Fruit fly (Drosophila melanogaster) whole organism, embryonic: ENCODE measurements around the gene Cdk5alpha.

ENCODE experiments used
- Abd-B ChIP-seq: fragments of 200-800 bp; sonication (Bioruptor generic); optimal IDR thresholded peaks from 2 replicates; lab custom pipeline; 2018; ENCODE audit warnings: missing biosample characterization, mild to moderate bottlenecking, missing genetic modification characterization, moderate library complexity
- Antp ChIP-seq: fragments of 200-800 bp; sonication (Bioruptor generic); optimal IDR thresholded peaks from 3 replicates; lab custom pipeline; 2016; ENCODE audit warnings: missing biosample characterization, missing genetic modification characterization
- CG10267 ChIP-seq: fragments of 200-800 bp; sonication (Bioruptor generic); optimal IDR thresholded peaks from 2 replicates; lab custom pipeline; 2018; ENCODE audit warnings: missing biosample characterization, mild to moderate bottlenecking, missing genetic modification characterization, moderate library complexity
- CG10274 ChIP-seq: fragments of 200-800 bp; sonication (Bioruptor generic); optimal IDR thresholded peaks from 3 replicates; lab custom pipeline; 2017; ENCODE audit warnings: missing biosample characterization, mild to moderate bottlenecking, missing genetic modification characterization
- CG10462 ChIP-seq: fragments of 200-800 bp; sonication (Bioruptor generic); optimal IDR thresholded peaks from 2 replicates; lab custom pipeline; 2016; ENCODE audit warnings: missing biosample characterization, missing genetic modification characterization
- CG11723 ChIP-seq: fragments of 200-800 bp; sonication (Bioruptor generic); optimal IDR thresholded peaks from 2 replicates; lab custom pipeline; 2017; ENCODE audit warnings: missing biosample characterization, mild to moderate bottlenecking, missing genetic modification characterization
- CG12071 ChIP-seq: fragments of 200-800 bp; sonication (Bioruptor generic); optimal IDR thresholded peaks from 3 replicates; lab custom pipeline; 2018; ENCODE audit warnings: missing biosample characterization, mild to moderate bottlenecking, missing genetic modification characterization
- CG12299 ChIP-seq: fragments of 200-800 bp; sonication (Bioruptor generic); optimal IDR thresholded peaks from 2 replicates; lab custom pipeline; 2018; ENCODE audit warnings: missing biosample characterization, mild to moderate bottlenecking, missing genetic modification characterization
- CG13296 ChIP-seq: fragments of 200-800 bp; sonication (Bioruptor generic); optimal IDR thresholded peaks from 3 replicates; lab custom pipeline; 2018; ENCODE audit warnings: missing biosample characterization, mild to moderate bottlenecking, missing genetic modification characterization
- CG13775 ChIP-seq: fragments of 200-800 bp; sonication (Bioruptor generic); optimal IDR thresholded peaks from 3 replicates; lab custom pipeline; 2017; ENCODE audit warnings: missing biosample characterization, mild to moderate bottlenecking, missing genetic modification characterization
- CG15011 ChIP-seq: fragments of 200-800 bp; sonication (Bioruptor generic); optimal IDR thresholded peaks from 3 replicates; lab custom pipeline; 2018; ENCODE audit warnings: missing biosample characterization, mild to moderate bottlenecking, missing genetic modification characterization
- CG15073 ChIP-seq: fragments of 200-800 bp; sonication (Bioruptor generic); optimal IDR thresholded peaks from 2 replicates; lab custom pipeline; 2016; ENCODE audit warnings: missing biosample characterization, missing genetic modification characterization
- CG15696 ChIP-seq: fragments of 200-800 bp; sonication (Bioruptor generic); optimal IDR thresholded peaks from 2 replicates; lab custom pipeline; 2019; ENCODE audit warnings: missing biosample characterization, mild to moderate bottlenecking, missing genetic modification characterization, moderate library complexity
- CG17186 ChIP-seq: fragments of 200-800 bp; sonication (Bioruptor generic); optimal IDR thresholded peaks from 3 replicates; lab custom pipeline; 2017; ENCODE audit warnings: missing biosample characterization, missing genetic modification reagents, missing genetic modification characterization
- CG17385 ChIP-seq: fragments of 200-800 bp; sonication (Bioruptor generic); optimal IDR thresholded peaks from 3 replicates; lab custom pipeline; 2018; ENCODE audit warnings: missing biosample characterization, mild to moderate bottlenecking, missing genetic modification characterization
- CG17829 ChIP-seq: fragments of 200-800 bp; optimal IDR thresholded peaks from 2 replicates; lab custom pipeline; 2019; ENCODE audit warnings: missing biosample characterization, mild to moderate bottlenecking, missing genetic modification characterization, moderate library complexity
- CG18764 ChIP-seq: fragments of 200-800 bp; sonication (Bioruptor generic); optimal IDR thresholded peaks from 3 replicates; lab custom pipeline; 2016; ENCODE audit warnings: missing biosample characterization, missing genetic modification characterization
- CG2129 ChIP-seq: fragments of 200-800 bp; sonication (Bioruptor generic); IDR thresholded peaks from 2 replicates; pipeline ENCODE4 v1.3.6; 2022; ENCODE audit warnings: missing biosample characterization, missing genetic modification characterization; ENCODE audit not compliant: partially characterized antibody
- CG2875 ChIP-seq: fragments of 200-800 bp; sonication (Bioruptor generic); optimal IDR thresholded peaks from 2 replicates; lab custom pipeline; 2017; ENCODE audit warnings: missing biosample characterization, mild to moderate bottlenecking, missing genetic modification characterization, missing genetic modification reagents
- CG30020 ChIP-seq: fragments of 200-800 bp; optimal IDR thresholded peaks from 2 replicates; lab custom pipeline; 2019; ENCODE audit warnings: missing biosample characterization, mild to moderate bottlenecking, missing genetic modification characterization, moderate library complexity
- CG4707 ChIP-seq: fragments of 200-800 bp; sonication (Bioruptor generic); optimal IDR thresholded peaks from 2 replicates; lab custom pipeline; 2018; ENCODE audit warnings: missing biosample characterization, mild to moderate bottlenecking, missing genetic modification characterization, moderate library complexity
- CG6175 ChIP-seq: fragments of 200-800 bp; sonication (Bioruptor generic); IDR thresholded peaks from 3 replicates; pipeline ENCODE4 v1.3.6; 2022; ENCODE audit warnings: missing biosample characterization, missing genetic modification characterization
- CG7928 ChIP-seq: fragments of 200-800 bp; sonication (Bioruptor generic); optimal IDR thresholded peaks from 2 replicates; lab custom pipeline; 2017; ENCODE audit warnings: missing biosample characterization, mild to moderate bottlenecking, missing genetic modification characterization
- CG8089 ChIP-seq: fragments of 200-800 bp; sonication (Bioruptor generic); optimal IDR thresholded peaks from 3 replicates; lab custom pipeline; 2016; ENCODE audit warnings: missing biosample characterization, missing genetic modification characterization
- CG8478 ChIP-seq: fragments of >200 bp; optimal IDR thresholded peaks from 2 replicates; lab custom pipeline; 2018
- CG9876 ChIP-seq: fragments of 200-800 bp; sonication (Bioruptor generic); optimal IDR thresholded peaks from 2 replicates; lab custom pipeline; 2016; ENCODE audit warnings: missing biosample characterization, missing genetic modification characterization
- CkIIα-i1 ChIP-seq: fragments of 200-800 bp; sonication (Bioruptor generic); IDR thresholded peaks from 2 replicates; pipeline ENCODE4 v1.3.6; 2022; ENCODE audit warnings: missing biosample characterization, missing genetic modification characterization
- D19A ChIP-seq: fragments of 200-800 bp; optimal IDR thresholded peaks from 3 replicates; lab custom pipeline; 2019; ENCODE audit warnings: missing biosample characterization, mild to moderate bottlenecking, missing genetic modification characterization, moderate library complexity
- Dip3 ChIP-seq: fragments of 200-800 bp; sonication (Bioruptor generic); optimal IDR thresholded peaks from 3 replicates; lab custom pipeline; 2016; ENCODE audit warnings: missing biosample characterization, missing genetic modification characterization
- Drgx ChIP-seq: fragments of 200-800 bp; sonication (Bioruptor generic); IDR thresholded peaks from 2 replicates; pipeline ENCODE4 v1.3.6; 2022; ENCODE audit warnings: missing biosample characterization, missing genetic modification characterization
- HHEX ChIP-seq: fragments of 200-800 bp; sonication (Bioruptor generic); optimal IDR thresholded peaks from 3 replicates; lab custom pipeline; 2017; ENCODE audit warnings: missing biosample characterization, mild to moderate bottlenecking, missing genetic modification characterization, missing genetic modification reagents
- Hsf ChIP-seq: fragments of 200-800 bp; sonication (Bioruptor generic); optimal IDR thresholded peaks from 3 replicates; lab custom pipeline; 2016; ENCODE audit warnings: missing biosample characterization, missing genetic modification characterization
- Mad ChIP-seq: fragments of 200-800 bp; sonication (Bioruptor generic); optimal IDR thresholded peaks from 2 replicates; lab custom pipeline; 2016; ENCODE audit warnings: missing biosample characterization, missing genetic modification characterization
- Mes4 ChIP-seq: fragments of 200-800 bp; sonication (Bioruptor generic); optimal IDR thresholded peaks from 2 replicates; lab custom pipeline; 2016; ENCODE audit warnings: missing biosample characterization, missing genetic modification characterization
- NC2α ChIP-seq: fragments of 200-800 bp; sonication (Bioruptor generic); optimal IDR thresholded peaks from 2 replicates; lab custom pipeline; 2016; ENCODE audit warnings: missing biosample characterization, missing genetic modification characterization
- Neu2 ChIP-seq: fragments of 200-800 bp; sonication (Bioruptor generic); optimal IDR thresholded peaks from 3 replicates; lab custom pipeline; 2016; ENCODE audit warnings: missing biosample characterization, missing genetic modification characterization, borderline replicate concordance
- PHDP ChIP-seq: fragments of 200-800 bp; sonication (Bioruptor generic); optimal IDR thresholded peaks from 3 replicates; lab custom pipeline; 2018; ENCODE audit warnings: missing biosample characterization, mild to moderate bottlenecking, missing genetic modification characterization, moderate library complexity
- Side ChIP-seq: fragments of 200-800 bp; sonication (Bioruptor generic); optimal IDR thresholded peaks from 2 replicates; lab custom pipeline; 2016; ENCODE audit warnings: missing biosample characterization, missing genetic modification characterization
- Sry-β ChIP-seq: fragments of 200-800 bp; sonication (Bioruptor generic); optimal IDR thresholded peaks from 2 replicates; lab custom pipeline; 2018; ENCODE audit warnings: missing biosample characterization, mild to moderate bottlenecking, missing genetic modification characterization, moderate library complexity
- bsh ChIP-seq, 2 experiments: fragments of 200-800 bp; sonication (Bioruptor generic); optimal IDR thresholded peaks; 2 replicates each; lab custom pipeline; 2017 to 2018; ENCODE audit warnings: mild to moderate bottlenecking in 2 of 2, missing biosample characterization in 2 of 2, missing genetic modification characterization in 2 of 2, moderate library complexity in 1 of 2
- cg ChIP-seq: fragments of 200-800 bp; sonication (Bioruptor generic); optimal IDR thresholded peaks from 3 replicates; lab custom pipeline; 2019; ENCODE audit warnings: missing biosample characterization, mild to moderate bottlenecking, missing genetic modification characterization, moderate library complexity
- chn ChIP-seq: fragments of 200-800 bp; sonication (Bioruptor generic); optimal IDR thresholded peaks from 2 replicates; lab custom pipeline; 2016; ENCODE audit warnings: missing biosample characterization, missing genetic modification characterization
- fd3F ChIP-seq: fragments of 200-800 bp; sonication (Bioruptor generic); optimal IDR thresholded peaks from 2 replicates; lab custom pipeline; 2018; ENCODE audit warnings: missing biosample characterization, mild to moderate bottlenecking, missing genetic modification characterization, moderate library complexity
- h ChIP-seq: fragments of >200 bp; optimal IDR thresholded peaks from 2 replicates; lab custom pipeline; 2017
- jigr1 ChIP-seq: fragments of 200-800 bp; sonication (Bioruptor generic); IDR thresholded peaks from 3 replicates; pipeline ENCODE4 v1.3.6; 2022; ENCODE audit warnings: missing biosample characterization, missing genetic modification characterization
- jing ChIP-seq: fragments of 200-800 bp; sonication (Bioruptor generic); optimal IDR thresholded peaks from 2 replicates; lab custom pipeline; 2018; ENCODE audit warnings: missing biosample characterization, mild to moderate bottlenecking, missing genetic modification characterization
- jumu ChIP-seq: fragments of 200-800 bp; sonication (Bioruptor generic); optimal IDR thresholded peaks from 3 replicates; lab custom pipeline; 2016; ENCODE audit warnings: missing biosample characterization, missing genetic modification characterization
- lmd ChIP-seq: fragments of 200-800 bp; sonication (Bioruptor generic); IDR thresholded peaks from 2 replicates; pipeline ENCODE4 v1.3.6; 2022; ENCODE audit warnings: missing biosample characterization, missing genetic modification characterization
- oc ChIP-seq: fragments of 200-800 bp; sonication (Bioruptor generic); optimal IDR thresholded peaks from 2 replicates; lab custom pipeline; 2018; ENCODE audit warnings: missing biosample characterization, mild to moderate bottlenecking, missing genetic modification characterization, moderate library complexity
- p53 ChIP-seq: fragments of 200-800 bp; sonication (Bioruptor generic); optimal IDR thresholded peaks from 2 replicates; lab custom pipeline; 2016; ENCODE audit warnings: missing biosample characterization, missing genetic modification characterization
- stwl ChIP-seq: fragments of 200-800 bp; sonication (Bioruptor generic); optimal IDR thresholded peaks from 3 replicates; lab custom pipeline; 2018; ENCODE audit warnings: missing biosample characterization, mild to moderate bottlenecking, missing genetic modification characterization, moderate library complexity

The Cdk5alpha gene

DNA sequence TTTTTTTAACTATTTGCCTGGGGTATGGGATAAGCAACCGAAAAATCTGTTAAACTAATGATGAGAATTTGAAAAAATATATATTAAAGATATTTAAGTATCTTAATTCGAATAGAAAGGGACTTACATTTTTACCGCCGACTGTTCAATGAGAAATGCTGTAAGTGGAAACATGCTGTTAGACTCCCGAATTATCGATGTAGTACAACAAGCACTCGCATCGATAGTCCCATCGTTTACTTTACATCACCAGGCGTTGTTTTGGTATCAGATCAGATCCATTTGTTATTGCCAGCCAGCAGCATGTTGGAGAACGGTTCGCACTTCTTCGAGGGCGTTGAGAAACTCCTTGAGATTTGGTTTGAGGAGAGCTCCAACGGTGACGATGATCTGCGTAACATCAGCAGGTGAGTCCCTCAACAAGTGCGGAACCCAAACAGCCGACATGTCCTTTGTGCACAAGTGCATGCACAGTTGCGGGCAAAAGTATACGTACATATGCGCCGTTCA is 28.5 kb upstream of the Cdk5alpha start, which contains the start of gene SamDC (continued):
- TF ChIP-seq CG2129: peak; percentile 57; the same call in 1 of the 2 replicates
- peak; percentile 48 for TF ChIP-seq CG17385 (GFP tag; lab: Kevin White, UChicago)
- no peak for TF ChIP-seq CG9876
- TF ChIP-seq Drgx (GFP tag; lab: Robert Waterston, UW): no peak; the same call in 1 of the 2 replicates
- TF ChIP-seq Sry-β (GFP tag; lab: Kevin White, UChicago): no peak
- TF ChIP-seq lmd (GFP tag; lab: Robert Waterston, UW): no peak; the same call in 1 of the 2 replicates
- TF ChIP-seq CG13775 (GFP tag; lab: Kevin White, UChicago): peak; percentile 45
- peak; percentile 97 for TF ChIP-seq CG30020
- peak; percentile 43 for TF ChIP-seq Antp (GFP tag; lab: Kevin White, UChicago)
- TF ChIP-seq CG11723: peak; percentile 1
- no peak for TF ChIP-seq CG10274 (GFP tag; lab: Kevin White, UChicago)
- TF ChIP-seq jumu (GFP tag; lab: Kevin White, UChicago): peak; percentile 25
- TF ChIP-seq CG6175 (GFP tag; lab: Robert Waterston, UW): no peak
- peak; percentile 78 for TF ChIP-seq stwl (tag; lab: Kevin White, UChicago)
- TF ChIP-seq D19A (tag; lab: Kevin White, UChicago): peak; percentile 55
- peak; percentile 8 for TF ChIP-seq CG4707 (GFP tag; lab: Kevin White, UChicago)
- TF ChIP-seq CG15011 (GFP tag; lab: Kevin White, UChicago): no peak
- TF ChIP-seq jing: no peak
- peak; percentile 24 for TF ChIP-seq Dip3
- TF ChIP-seq jigr1 (GFP tag; lab: Robert Waterston, UW): no peak; the same call in 2 of the 3 replicates
- peak; percentile 4 for TF ChIP-seq Mad (GFP tag; lab: Kevin White, UChicago)
- TF ChIP-seq cg (GFP tag; lab: Kevin White, UChicago): no peak
- TF ChIP-seq CG12071: no peak
- TF ChIP-seq p53 (GFP tag; lab: Kevin White, UChicago): no peak
- TF ChIP-seq CG15073: no peak
- no peak for TF ChIP-seq Abd-B (GFP tag; lab: Kevin White, UChicago)
- peak; percentile 36 for TF ChIP-seq Hsf (GFP tag; lab: Kevin White, UChicago)
- TF ChIP-seq CG13296 (GFP tag; lab: Kevin White, UChicago): no peak
- TF ChIP-seq fd3F (GFP tag; lab: Kevin White, UChicago): peak; percentile 25
- TF ChIP-seq bsh (GFP tag; optimal IDR thresholded peaks at IDR 0.05; lab: Kevin White, UChicago): peak in 1 of 2 experiments; percentile 49
- TF ChIP-seq CG15696: peak; percentile 23
- peak; percentile 48 for TF ChIP-seq HHEX (GFP tag; lab: Kevin White, UChicago)
- TF ChIP-seq CG8478 (lab: Kevin White, UChicago): no peak
- TF ChIP-seq CG18764: peak; percentile 5
- no peak for TF ChIP-seq h (lab: Kevin White, UChicago)
- no peak for TF ChIP-seq oc (tag; lab: Kevin White, UChicago)
- TF ChIP-seq CG8089 (GFP tag; lab: Kevin White, UChicago): no peak
- no peak for TF ChIP-seq CG17186 (GFP tag; lab: Kevin White, UChicago)
- TF ChIP-seq CkIIα-i1 (GFP tag; lab: Robert Waterston, UW): no peak
- peak; percentile 10 for TF ChIP-seq chn
- no peak for TF ChIP-seq CG2875 (GFP tag; lab: Kevin White, UChicago)
- no peak for TF ChIP-seq CG12299
- peak; percentile 26 for TF ChIP-seq NC2α (GFP tag; lab: Kevin White, UChicago)
- TF ChIP-seq PHDP: peak; percentile 63
- TF ChIP-seq CG10267: peak; percentile 58
- TF ChIP-seq CG7928 (GFP tag; lab: Kevin White, UChicago): no peak
- no peak for TF ChIP-seq Mes4
- no peak for TF ChIP-seq CG10462 (GFP tag; lab: Kevin White, UChicago)
- TF ChIP-seq Neu2 (GFP tag; lab: Kevin White, UChicago): no peak
- peak; percentile 47 for TF ChIP-seq Side
- TF ChIP-seq CG17829 (tag; lab: Kevin White, UChicago): peak; percentile 37
